Fruit fly (Drosophila melanogaster) whole organism, wandering third instar larva: ENCODE results near the gene CG10646.

ENCODE experiments used
- CG9705 ChIP-seq: fragments of 200-800 bp; sonication (Bioruptor generic); optimal IDR thresholded peaks from 2 replicates; lab custom pipeline; 2018; ENCODE audit warnings: missing biosample characterization, mild to moderate bottlenecking, missing genetic modification characterization
- Dif ChIP-seq: fragments of 200-275, 200-300 bp; sonication (Bioruptor generic); optimal IDR thresholded peaks from 2 replicates; lab custom pipeline; 2018; ENCODE audit warnings: missing biosample characterization, missing genetic modification characterization; ENCODE audit not compliant: partially characterized antibody
- psq ChIP-seq: fragments of 200-800 bp; sonication (Bioruptor generic); optimal IDR thresholded peaks from 3 replicates; lab custom pipeline; 2017; ENCODE audit warnings: missing biosample characterization, mild to moderate bottlenecking, missing genetic modification characterization, moderate library complexity

- TF ChIP-seq CG9705 (GFP tag; lab: Kevin White, UChicago) = no peak
- no peak for TF ChIP-seq psq (GFP tag; lab: Kevin White, UChicago)
- no peak for TF ChIP-seq Dif (GFP tag; lab: Kevin White, UChicago)
Measured at dm6 chr3L:12506963-12507552, 3.4 kb upstream of the CG10646 start.
